Worm (Caenorhabditis elegans) whole organism, young adult: ENCODE results near the gene tgt-2.

Experiments used
- F22D6.2 ChIP-seq: sonication (generic microtip); optimal IDR thresholded peaks from 2 replicates; lab custom pipeline; 2016; ENCODE audit warnings: mild to moderate bottlenecking, missing genetic modification characterization, missing compliant biosample characterization
- F49E8.2 ChIP-seq: sonication (generic microtip); optimal IDR thresholded peaks from 3 replicates; lab custom pipeline; 2017; ENCODE audit warnings: missing genetic modification characterization, mild to moderate bottlenecking, missing compliant biosample characterization, antibody characterized with exemption, moderate library complexity; ENCODE audit not compliant: insufficient read depth
- F55B11.4 ChIP-seq: sonication (generic microtip); optimal IDR thresholded peaks from 2 replicates; lab custom pipeline; 2016; ENCODE audit warnings: missing compliant biosample characterization, missing genetic modification characterization, borderline replicate concordance; ENCODE audit not compliant: insufficient read depth
- F57A8.1 ChIP-seq: fragments of 200-800 bp; sonication (Bioruptor generic); optimal IDR thresholded peaks from 2 replicates; lab custom pipeline; 2018; ENCODE audit warnings: mild to moderate bottlenecking, missing genetic modification characterization, moderate library complexity, missing compliant biosample characterization
- K12H6.12 ChIP-seq: fragments of 200-800 bp; sonication (Bioruptor generic); optimal IDR thresholded peaks from 2 replicates; lab custom pipeline; 2018; ENCODE audit warnings: mild to moderate bottlenecking, missing genetic modification characterization, missing compliant biosample characterization
- Y53F4B.3 ChIP-seq: fragments of 200-800 bp; sonication (Bioruptor generic); IDR thresholded peaks from 2 replicates; pipeline ENCODE4 v1.3.6; 2022; ENCODE audit warnings: missing genetic modification reagents, missing genetic modification characterization, missing compliant biosample characterization
- Y53G8AR.9 ChIP-seq: fragments of 200-800 bp; sonication (Bioruptor generic); conservative IDR thresholded peaks from 2 replicates; pipeline ENCODE4 v1.3.6; 2022; ENCODE audit warnings: missing genetic modification reagents, missing genetic modification characterization, missing compliant biosample characterization
- Y56A3A.18 ChIP-seq: fragments of 200-800 bp; sonication (Bioruptor generic); IDR thresholded peaks from 2 replicates; pipeline ENCODE4 v1.3.6; 2022; ENCODE audit warnings: missing genetic modification reagents, missing genetic modification characterization, missing compliant biosample characterization
- ZK185.1 ChIP-seq: sonication (generic microtip); optimal IDR thresholded peaks from 2 replicates; lab custom pipeline; 2016; ENCODE audit warnings: mild to moderate bottlenecking, missing genetic modification characterization, missing compliant biosample characterization; ENCODE audit not compliant: poor library complexity, severe bottlenecking
- aptf-2 ChIP-seq: fragments of 200-800 bp; sonication (Bioruptor generic); conservative IDR thresholded peaks from 2 replicates; pipeline ENCODE4 v1.3.6; 2022; ENCODE audit warnings: missing genetic modification reagents, missing genetic modification characterization, missing compliant biosample characterization
- aptf-3 ChIP-seq: fragments of 200-800 bp; sonication (Bioruptor generic); IDR thresholded peaks from 2 replicates; pipeline ENCODE4 v1.3.6; 2022; ENCODE audit warnings: missing genetic modification characterization, missing compliant biosample characterization
- atf-7 ChIP-seq: sonication (generic microtip); optimal IDR thresholded peaks from 2 replicates; lab custom pipeline; 2017; ENCODE audit warnings: mild to moderate bottlenecking, missing genetic modification characterization, missing compliant biosample characterization
- bed-1 ChIP-seq: fragments of 200-800 bp; sonication (Bioruptor generic); IDR thresholded peaks from 2 replicates; pipeline ENCODE4 v1.3.6; 2022; ENCODE audit warnings: missing genetic modification reagents, missing genetic modification characterization, missing compliant biosample characterization
- bed-2 ChIP-seq: fragments of 200-800 bp; sonication (Bioruptor generic); IDR thresholded peaks from 2 replicates; pipeline ENCODE4 v1.3.6; 2022; ENCODE audit warnings: missing genetic modification reagents, missing genetic modification characterization, missing compliant biosample characterization
- cebp-1 ChIP-seq, 2 experiments: fragments of 200-800 bp in 1 of 2; sonication (Bioruptor generic) in 1 of 2; sonication (generic microtip) in 1 of 2; IDR thresholded peaks in 1 of 2; optimal IDR thresholded peaks in 1 of 2; 2 replicates each; pipeline versions ENCODE4 v1.3.6 to Lab custom; 2017 to 2022; ENCODE audit warnings: missing compliant biosample characterization in 2 of 2, missing genetic modification characterization in 2 of 2, mild to moderate bottlenecking in 1 of 2, missing genetic modification reagents in 1 of 2, moderate library complexity in 1 of 2
- ceh-91 ChIP-seq: fragments of 200-800 bp; sonication (Bioruptor generic); IDR thresholded peaks from 2 replicates; pipeline ENCODE4 v1.3.6; 2022; ENCODE audit warnings: missing genetic modification reagents, missing genetic modification characterization, missing compliant biosample characterization
- dox-1 ChIP-seq: fragments of 200-800 bp; sonication (Bioruptor generic); IDR thresholded peaks from 2 replicates; pipeline ENCODE4 v1.3.6; 2022; ENCODE audit warnings: missing genetic modification reagents, missing genetic modification characterization, missing compliant biosample characterization
- dpl-1 ChIP-seq: fragments of 150-350 bp; optimal IDR thresholded peaks from 2 replicates; lab custom pipeline; 2014; ENCODE audit warnings: missing biosample characterization, missing genetic modification reagents, missing genetic modification characterization
- egl-44 ChIP-seq: fragments of 200-800 bp; sonication (Bioruptor generic); IDR thresholded peaks from 2 replicates; pipeline ENCODE4 v1.3.6; 2022; ENCODE audit warnings: missing genetic modification reagents, missing genetic modification characterization, missing compliant biosample characterization
- ekl-4 ChIP-seq: fragments of 200-800 bp; sonication (Bioruptor generic); IDR thresholded peaks from 2 replicates; pipeline ENCODE4 v1.3.6; 2022; ENCODE audit warnings: missing genetic modification reagents, missing genetic modification characterization, missing compliant biosample characterization
- fkh-3 ChIP-seq: sonication (generic microtip); optimal IDR thresholded peaks from 2 replicates; lab custom pipeline; 2016; ENCODE audit warnings: mild to moderate bottlenecking, missing genetic modification characterization, missing compliant biosample characterization
- let-526 ChIP-seq: fragments of 200-800 bp; sonication (Bioruptor generic); IDR thresholded peaks from 2 replicates; pipeline ENCODE4 v1.3.6; 2022; ENCODE audit warnings: missing genetic modification reagents, missing genetic modification characterization, missing compliant biosample characterization
- let-607 ChIP-seq, 2 experiments: fragments of 200-800 bp in 1 of 2; sonication (Bioruptor generic) in 1 of 2; sonication (generic microtip) in 1 of 2; optimal IDR thresholded peaks; 2 replicates each; lab custom pipeline; 2016 to 2018; ENCODE audit warnings: mild to moderate bottlenecking in 2 of 2, missing compliant biosample characterization in 2 of 2, missing genetic modification characterization in 2 of 2, moderate library complexity in 2 of 2, missing genotype in 1 of 2
- lin-26 ChIP-seq: fragments of 200-800 bp; sonication (Bioruptor generic); IDR thresholded peaks from 2 replicates; pipeline ENCODE4 v1.3.6; 2022; ENCODE audit warnings: missing genetic modification reagents, missing genetic modification characterization, missing compliant biosample characterization
- lin-35 ChIP-seq, 3 experiments: fragments of 150-350 bp in 2 of 3; sonication (generic microtip) in 1 of 3; optimal IDR thresholded peaks; 2 replicates each; lab custom pipeline; 2014 to 2018; ENCODE audit warnings: missing biosample characterization in 3 of 3, missing genetic modification characterization in 3 of 3, missing genetic modification reagents in 3 of 3
- lin-54 ChIP-seq: fragments of 200-800 bp; sonication (Bioruptor generic); optimal IDR thresholded peaks from 2 replicates; lab custom pipeline; 2018; ENCODE audit warnings: mild to moderate bottlenecking, missing genetic modification characterization, missing compliant biosample characterization
- lir-1 ChIP-seq: fragments of 200-800 bp; sonication (Bioruptor generic); conservative IDR thresholded peaks from 2 replicates; pipeline ENCODE4 v1.3.6; 2022; ENCODE audit warnings: missing genetic modification reagents, missing genetic modification characterization, missing compliant biosample characterization
- lsy-27 ChIP-seq: sonication (generic microtip); optimal IDR thresholded peaks from 2 replicates; lab custom pipeline; 2017; ENCODE audit warnings: missing genetic modification characterization, mild to moderate bottlenecking, missing compliant biosample characterization, antibody characterized with exemption, missing genotype, borderline replicate concordance; ENCODE audit not compliant: insufficient read depth
- madf-3 ChIP-seq: fragments of 200-800 bp; sonication (Bioruptor generic); IDR thresholded peaks from 2 replicates; pipeline ENCODE4 v1.3.6; 2022; ENCODE audit warnings: missing genetic modification reagents, missing genetic modification characterization, missing compliant biosample characterization
- madf-8 ChIP-seq: fragments of 200-800 bp; sonication (Bioruptor generic); conservative IDR thresholded peaks from 2 replicates; pipeline ENCODE4 v1.3.6; 2022; ENCODE audit warnings: missing genetic modification reagents, missing genetic modification characterization, missing compliant biosample characterization
- mxl-1 ChIP-seq: sonication (generic microtip); optimal IDR thresholded peaks from 2 replicates; lab custom pipeline; 2016; ENCODE audit warnings: missing genetic modification characterization, missing compliant biosample characterization
- nhr-27 ChIP-seq: fragments of 200-800 bp; sonication (Bioruptor generic); optimal IDR thresholded peaks from 2 replicates; lab custom pipeline; 2018; ENCODE audit warnings: mild to moderate bottlenecking, missing genetic modification characterization, moderate library complexity, missing compliant biosample characterization
- nhr-90 ChIP-seq: sonication (generic microtip); optimal IDR thresholded peaks from 2 replicates; lab custom pipeline; 2016; ENCODE audit warnings: missing genotype, mild to moderate bottlenecking, missing genetic modification characterization, missing compliant biosample characterization
- pbrm-1 ChIP-seq: fragments of 200-800 bp; sonication (Bioruptor generic); IDR thresholded peaks from 2 replicates; pipeline ENCODE4 v1.3.6; 2022; ENCODE audit warnings: missing genetic modification reagents, missing genetic modification characterization, missing compliant biosample characterization
- rec-8 ChIP-seq, 2 experiments: sonication (generic microtip); optimal IDR thresholded peaks; 2 replicates each; lab custom pipeline; 2016; ENCODE audit warnings: mild to moderate bottlenecking in 2 of 2, missing genetic modification characterization in 2 of 2, missing genetic modification reagents in 2 of 2, missing genotype in 2 of 2, missing biosample characterization in 1 of 2, missing compliant biosample characterization in 1 of 2, moderate library complexity in 1 of 2
- snpc-1.3 ChIP-seq: sonication (generic microtip); optimal IDR thresholded peaks from 2 replicates; lab custom pipeline; 2017; ENCODE audit warnings: missing genetic modification characterization, mild to moderate bottlenecking, missing compliant biosample characterization, antibody characterized with exemption, moderate library complexity, missing genotype, missing genetic modification reagents; ENCODE audit not compliant: insufficient read depth
- tbp1 ChIP-seq: fragments of 200-800 bp; sonication (Bioruptor generic); optimal IDR thresholded peaks from 2 replicates; lab custom pipeline; 2018; ENCODE audit warnings: mild to moderate bottlenecking, missing genetic modification characterization, missing compliant biosample characterization
- xnd-1 ChIP-seq: sonication (generic microtip); optimal IDR thresholded peaks from 2 replicates; lab custom pipeline; 2016; ENCODE audit warnings: missing genotype, missing genetic modification reagents, missing genetic modification characterization, missing compliant biosample characterization
- zfh-2 ChIP-seq: fragments of 200-800 bp; sonication (Bioruptor generic); conservative IDR thresholded peaks from 2 replicates; pipeline ENCODE4 v1.3.6; 2022; ENCODE audit warnings: missing genetic modification reagents, missing genetic modification characterization, missing compliant biosample characterization
- ztf-18 ChIP-seq: sonication (generic microtip); optimal IDR thresholded peaks from 2 replicates; lab custom pipeline; 2016; ENCODE audit warnings: missing genotype, mild to moderate bottlenecking, missing genetic modification characterization, missing compliant biosample characterization
- ztf-25 ChIP-seq: fragments of 200-800 bp; sonication (Bioruptor generic); IDR thresholded peaks from 2 replicates; pipeline ENCODE4 v1.3.6; 2022; ENCODE audit warnings: missing genetic modification reagents, missing genetic modification characterization, missing compliant biosample characterization
- ztf-3 ChIP-seq: fragments of 200-800 bp; sonication (Bioruptor generic); optimal IDR thresholded peaks from 2 replicates; lab custom pipeline; 2018; ENCODE audit warnings: mild to moderate bottlenecking, missing genetic modification characterization, missing compliant biosample characterization

The tgt-2 gene

DNA sequence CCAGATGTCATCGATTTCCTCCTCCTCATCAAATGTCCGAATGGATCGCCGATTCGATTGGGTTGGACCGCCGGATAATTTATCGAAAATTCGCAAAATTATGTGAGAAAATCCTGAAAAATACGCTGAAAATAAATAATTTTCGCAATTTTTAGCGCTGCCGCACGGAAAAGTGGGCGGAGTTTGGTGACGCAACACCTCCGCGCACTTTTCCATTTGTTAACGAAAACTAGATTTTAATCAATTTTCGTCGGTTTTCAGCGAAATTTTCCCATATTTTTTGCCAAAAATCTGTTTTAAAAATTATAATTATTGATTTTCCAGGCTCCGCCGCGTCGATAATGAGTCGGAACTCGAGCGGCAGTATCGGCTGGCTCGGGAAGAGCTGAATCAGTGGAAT lies 2.9 kb downstream of the tgt-2 start, which contains the start of gene Y39B6A.34 (continued):
- 0 out of 2 replicates have a peak, but pooled peaks have one; percentile 55 for TF ChIP-seq Y53G8AR.9 (GFP tag; lab: Robert Waterston, UW)
- no peak for TF ChIP-seq let-607 (tag; optimal IDR thresholded peaks at IDR 0.05; lab: Kevin White, UChicago)
- no peak for TF ChIP-seq madf-3
- peak in 1 of 2 experiments; percentile 13 for TF ChIP-seq rec-8 (tag; optimal IDR thresholded peaks at IDR 0.05; lab: Kevin White, UChicago)
- 0 out of 2 replicates have a peak, but pooled peaks have one; percentile 19 for TF ChIP-seq zfh-2 (GFP tag; lab: Robert Waterston, UW)
- peak; percentile 57 for TF ChIP-seq ztf-18 (tag; lab: Kevin White, UChicago)
- no peak for TF ChIP-seq bed-1 (GFP tag; lab: Robert Waterston, UW)
- peak; percentile 39 for TF ChIP-seq snpc-1.3
- peak; percentile 56 for TF ChIP-seq dox-1
- peak; percentile 71 for TF ChIP-seq K12H6.12
- peak; percentile 7 for TF ChIP-seq lin-54 (GFP tag; lab: Kevin White, UChicago)
- TF ChIP-seq F57A8.1: no peak
- 0 out of 2 replicates have a peak, but pooled peaks have one; percentile 17 for TF ChIP-seq ceh-91

DNA sequence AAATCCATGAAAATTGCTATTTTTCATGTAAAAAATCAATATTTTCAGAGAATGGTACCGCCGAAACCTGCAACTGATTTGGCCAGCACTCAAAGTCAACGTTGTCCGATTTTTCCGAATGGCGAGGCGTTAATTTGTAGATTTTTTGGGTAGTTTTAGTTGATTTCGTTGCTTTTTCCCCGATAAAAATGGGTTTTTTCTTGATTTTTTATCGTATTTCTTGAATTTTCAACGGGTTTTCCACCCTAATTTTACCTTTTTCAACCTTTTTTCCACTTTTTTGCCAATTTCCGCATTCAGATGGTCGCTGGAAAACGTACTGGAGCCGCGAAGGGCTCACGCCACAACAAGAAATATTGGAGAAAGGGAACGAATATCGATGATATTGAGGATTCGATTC lies 3.5 kb downstream of the tgt-2 start, which contains the start of gene Y39B6A.33:
Gene Y39B6A.33, plus strand, starts transcription at position 301 of the 400 bp plus-strand sequence.
- TF ChIP-seq tbp1 (no peak), mxl-1 (tag; lab: Kevin White, UChicago) (no peak), nhr-90 (tag; lab: Kevin White, UChicago) (no peak), ekl-4 (no peak)

DNA sequence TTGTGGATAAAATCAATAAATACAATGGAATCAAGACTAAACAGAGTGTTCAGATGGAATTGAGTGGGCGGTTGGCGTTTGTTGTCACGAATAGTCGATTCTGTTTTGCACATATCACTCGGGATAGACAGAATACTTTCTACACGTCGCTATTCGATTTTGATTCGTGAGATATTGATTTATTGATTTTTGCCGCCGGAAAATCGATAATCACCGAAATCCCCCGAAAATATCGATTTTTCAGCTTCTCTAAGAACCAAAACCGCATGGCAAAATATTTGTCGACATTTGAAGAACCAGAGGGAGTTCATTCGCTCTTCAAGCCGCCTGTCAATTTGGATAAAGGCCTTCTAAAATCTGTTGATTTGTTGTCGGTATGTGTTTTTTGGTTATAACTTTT lies 12.3 kb downstream of the tgt-2 start:
- TF ChIP-seq fkh-3 (tag; lab: Kevin White, UChicago) (no peak), atf-7 (tag; lab: Kevin White, UChicago) (no peak), lin-26 (GFP tag; lab: Robert Waterston, UW) (no peak), bed-2 (GFP tag; lab: Robert Waterston, UW) (no peak), F49E8.2 (tag; lab: Kevin White, UChicago) (no peak), pbrm-1 (GFP tag; lab: Robert Waterston, UW) (no peak), nhr-27 (no peak), xnd-1 (tag; lab: Kevin White, UChicago) (no peak), madf-8 (GFP tag; lab: Robert Waterston, UW) (no peak), lin-35 (GFP tag; optimal IDR thresholded peaks at IDR 0.05; lab: Kevin White, UChicago) (no peak), bed-1 (GFP tag; lab: Robert Waterston, UW) (no peak), F57A8.1 (no peak), dpl-1 (GFP tag; lab: Kevin White, UChicago) (no peak), F22D6.2 (tag; lab: Kevin White, UChicago) (no peak), aptf-2 (GFP tag; lab: Robert Waterston, UW) (no peak), aptf-3 (GFP tag; lab: Robert Waterston, UW) (no peak), ZK185.1 (tag; lab: Kevin White, UChicago) (no peak), Y56A3A.18 (GFP tag; lab: Robert Waterston, UW) (no peak)

DNA sequence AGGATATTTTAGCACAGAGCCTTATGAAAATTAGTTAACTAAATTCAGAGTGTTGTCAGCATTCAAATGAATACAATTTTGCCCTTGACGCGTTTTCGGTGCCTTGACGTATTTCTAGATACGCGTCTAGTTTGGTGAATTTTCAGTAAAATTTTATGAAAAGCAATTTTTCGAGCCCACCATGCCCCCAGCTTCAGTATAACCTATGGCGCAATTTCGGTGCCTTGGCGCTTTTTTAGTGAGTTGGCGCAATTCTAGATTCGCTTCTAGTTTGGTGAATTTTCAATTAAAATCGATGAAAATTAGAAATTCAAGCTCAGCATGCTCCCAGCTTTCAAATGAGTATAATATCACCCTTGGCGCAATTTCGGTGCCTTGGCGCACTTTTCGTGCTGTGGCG lies 15.1 kb downstream of the tgt-2 start:
- TF ChIP-seq nhr-90 (tag; lab: Kevin White, UChicago) (no peak), Y53F4B.3 (GFP tag; lab: Robert Waterston, UW) (no peak), ztf-3 (GFP tag; lab: Kevin White, UChicago) (no peak), ztf-25 (GFP tag; lab: Robert Waterston, UW) (no peak), lir-1 (GFP tag; lab: Robert Waterston, UW) (no peak), F55B11.4 (tag; lab: Kevin White, UChicago) (no peak), cebp-1 (GFP tag; IDR thresholded peaks at IDR 0.05; lab: Robert Waterston, UW) (no peak), cebp-1 (tag; optimal IDR thresholded peaks at IDR 0.05; lab: Kevin White, UChicago) (no peak), let-526 (no peak), nhr-27 (no peak), rec-8 (tag; optimal IDR thresholded peaks at IDR 0.05; lab: Kevin White, UChicago) (no peak), lsy-27 (tag; lab: Kevin White, UChicago) (no peak), egl-44 (GFP tag; lab: Robert Waterston, UW) (no peak), atf-7 (tag; lab: Kevin White, UChicago) (no peak)
